Fruit fly (Drosophila melanogaster): ENCODE data around the gene ninaB.

The ninaB gene

DNA sequence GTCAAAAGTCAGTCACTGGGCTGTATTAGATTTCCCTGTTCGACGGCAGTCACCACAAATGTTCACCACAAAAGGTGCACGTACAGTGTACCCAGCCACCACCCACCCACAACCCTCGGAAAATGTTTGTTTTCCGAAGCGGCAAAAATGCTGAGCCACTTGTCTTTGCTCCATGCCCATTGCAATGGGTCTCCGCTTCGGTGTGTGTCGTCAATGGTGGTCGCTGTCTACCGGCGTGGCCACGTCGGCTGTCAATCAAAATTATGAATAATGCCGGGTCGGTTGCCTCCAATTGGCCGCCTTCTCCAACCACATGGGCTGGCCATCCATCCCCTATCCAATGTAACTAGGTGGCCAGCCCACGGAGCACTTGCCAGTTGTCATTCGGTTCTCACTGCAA is at the start of gene ninaB:
TSS of gene ninaB (plus strand) at position 374 of the 400 bp plus-strand sequence.
- no peak for TF ChIP-seq kay (GFP tag; ENCODE audit: borderline replicate concordance)
- TF ChIP-seq CG12768 (GFP tag; optimal IDR thresholded peaks at IDR 0.05): peak; percentile 63
- no peak for TF ChIP-seq CG1620 (GFP tag; optimal IDR thresholded peaks at IDR 0.05)
- TF ChIP-seq ovo (GFP tag; optimal IDR thresholded peaks at IDR 0.05): no peak
- TF ChIP-seq cnc (optimal IDR thresholded peaks at IDR 0.05): no peak

DNA sequence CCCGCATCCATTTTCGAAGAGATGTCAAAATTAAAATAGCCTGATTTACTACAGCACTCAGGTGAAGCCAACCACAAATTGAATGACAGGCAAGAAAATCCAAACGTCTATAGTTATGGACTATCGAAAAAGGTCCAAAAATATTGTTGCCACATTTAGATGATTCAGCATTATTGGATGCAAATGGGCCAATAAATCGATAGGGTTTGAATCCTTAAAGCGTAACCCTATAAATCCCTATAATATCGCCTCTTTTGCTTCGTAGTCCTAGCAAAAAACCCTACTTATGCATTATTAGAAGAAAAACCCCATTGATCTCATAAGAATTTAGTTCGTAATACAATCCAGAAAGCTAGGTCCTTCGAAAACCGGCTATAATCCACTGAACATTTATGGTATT is 44.1 kb upstream of the ninaB start, which contains the start of gene Rbp4:
TSS of gene Rbp4 (minus strand) at position 101 of the 400 bp plus-strand sequence.
- TF ChIP-seq CG12768 (GFP tag; optimal IDR thresholded peaks at IDR 0.05): no peak
- TF ChIP-seq cnc (optimal IDR thresholded peaks at IDR 0.05): peak in 1 of 2 experiments; percentile 32

DNA sequence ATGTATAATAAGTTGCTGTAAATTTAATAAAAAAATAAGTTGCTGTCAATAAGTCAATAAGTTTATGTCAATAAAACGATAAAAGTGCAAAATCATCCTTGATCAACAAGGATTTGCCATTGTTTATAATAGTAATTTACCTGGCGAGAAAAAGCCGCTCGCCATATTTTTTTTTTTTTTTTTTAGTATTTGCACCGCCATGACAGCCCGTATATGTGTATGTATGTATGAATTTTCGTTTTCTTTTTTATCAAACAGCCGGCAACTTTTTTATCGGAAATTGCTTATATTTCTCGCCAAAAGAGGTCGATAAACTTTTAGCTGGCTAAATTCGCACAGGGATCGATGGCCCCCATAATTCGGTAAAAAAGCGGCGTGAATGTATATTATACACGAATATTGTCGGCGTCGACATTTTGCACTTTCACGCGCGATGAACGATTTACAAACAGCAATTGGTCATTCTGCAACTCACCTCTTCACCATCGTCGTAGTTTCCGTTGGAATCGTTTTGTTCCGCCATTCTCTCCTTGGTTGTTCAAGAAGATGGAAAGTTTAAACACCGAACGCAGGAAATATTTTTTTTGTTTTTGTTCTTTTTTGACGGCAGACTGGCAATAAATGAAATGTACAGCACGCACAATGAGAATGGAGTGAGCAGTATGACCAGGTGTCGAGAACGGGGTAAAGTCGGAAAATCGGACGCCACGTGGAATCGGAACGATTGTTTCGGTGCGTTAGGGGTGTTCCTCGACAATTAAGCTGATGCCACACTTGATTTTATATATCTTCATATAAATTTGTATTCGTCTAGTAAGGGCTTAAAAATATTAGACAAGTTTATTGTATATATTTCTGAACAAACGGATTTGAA is 40.3 kb upstream of the ninaB start, which contains the start of gene Hrb87F:
TSS of gene Hrb87F (minus strand) at position 667 of the 874 bp plus-strand sequence.
- TF ChIP-seq CG12768 (GFP tag; optimal IDR thresholded peaks at IDR 0.05) (peak; percentile 19), CG5204 (GFP tag; optimal IDR thresholded peaks at IDR 0.05) (no peak), Hr96 (GFP tag; optimal IDR thresholded peaks at IDR 0.05) (no peak), pad (GFP tag; optimal IDR thresholded peaks at IDR 0.05) (no peak), bab1 (GFP tag; optimal IDR thresholded peaks at IDR 0.05) (peak; percentile 57), CG33017 (tag; optimal IDR thresholded peaks at IDR 0.05) (no peak), CG7101 (tag; optimal IDR thresholded peaks at IDR 0.05) (no peak), Mnt (GFP tag; optimal IDR thresholded peaks at IDR 0.05) (peak; percentile 84), kay (GFP tag; ENCODE audit: borderline replicate concordance) (peak; percentile 66), CG1620 (GFP tag; optimal IDR thresholded peaks at IDR 0.05) (peak; percentile 10), Clk (GFP tag; optimal IDR thresholded peaks at IDR 0.05) (no peak), toe (GFP tag; optimal IDR thresholded peaks at IDR 0.05) (no peak), CG11617 (GFP tag; optimal IDR thresholded peaks at IDR 0.05) (peak; percentile 24), cnc (optimal IDR thresholded peaks at IDR 0.05) (no peak), cic (GFP tag; optimal IDR thresholded peaks at IDR 0.05) (peak; percentile 40), tj (GFP tag; optimal IDR thresholded peaks at IDR 0.05) (peak; percentile 69), ovo (GFP tag; optimal IDR thresholded peaks at IDR 0.05) (no peak), Crg-1 (GFP tag; optimal IDR thresholded peaks at IDR 0.05) (peak; percentile 3), CG7045 (GFP tag; optimal IDR thresholded peaks at IDR 0.05) (no peak)

DNA sequence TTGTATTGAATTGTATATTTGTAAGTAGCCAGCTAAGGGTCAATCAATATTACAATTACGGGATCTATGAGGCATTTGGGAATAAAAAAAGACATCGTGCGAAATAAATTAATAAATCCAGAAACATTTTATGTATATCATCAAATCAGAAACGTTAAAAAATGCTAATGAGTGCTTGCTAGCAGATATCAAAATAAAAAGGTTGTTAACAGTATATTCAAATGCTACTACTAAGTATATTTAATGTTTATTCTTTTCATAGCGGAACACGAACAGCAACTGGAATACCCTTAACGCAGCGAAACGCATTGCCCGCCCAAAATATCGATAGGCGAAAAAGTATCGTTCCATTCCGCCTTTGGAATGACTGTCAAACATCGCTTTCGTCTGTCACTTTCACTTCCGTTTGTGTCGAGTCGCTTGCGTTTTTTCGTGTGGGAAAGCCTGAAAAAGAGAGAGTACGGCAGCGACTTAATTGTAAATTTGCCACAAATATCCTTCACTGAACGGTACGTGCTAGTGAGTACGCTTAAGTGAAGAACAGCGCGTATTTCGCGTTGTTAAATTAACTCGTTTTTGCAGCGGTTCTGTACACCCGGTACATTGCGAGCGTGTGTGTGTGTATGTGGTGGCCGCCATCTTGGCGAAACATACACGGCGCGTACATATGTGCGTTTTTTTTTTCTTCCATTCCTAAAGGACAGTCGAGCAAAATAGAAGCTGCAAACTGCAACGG is 39.3 kb upstream of the ninaB start, which contains the start of gene B52:
TSS of gene B52 (plus strand) at position 388 of the 736 bp plus-strand sequence.
- TF ChIP-seq CG12768 (GFP tag; optimal IDR thresholded peaks at IDR 0.05) (peak; percentile 70), bab1 (GFP tag; optimal IDR thresholded peaks at IDR 0.05) (peak; percentile 81), cnc (optimal IDR thresholded peaks at IDR 0.05) (no peak), Mnt (GFP tag; optimal IDR thresholded peaks at IDR 0.05) (peak; percentile 72), Clk (GFP tag; optimal IDR thresholded peaks at IDR 0.05) (peak; percentile 46), ovo (GFP tag; optimal IDR thresholded peaks at IDR 0.05) (peak; percentile 64), CG33017 (tag; optimal IDR thresholded peaks at IDR 0.05) (peak; percentile 69), toe (GFP tag; optimal IDR thresholded peaks at IDR 0.05) (peak; percentile 44), cic (GFP tag; optimal IDR thresholded peaks at IDR 0.05) (peak; percentile 33), CG1620 (GFP tag; optimal IDR thresholded peaks at IDR 0.05) (peak; percentile 73), kay (GFP tag; ENCODE audit: borderline replicate concordance) (no peak), CG5204 (GFP tag; optimal IDR thresholded peaks at IDR 0.05) (peak; percentile 72), Hr96 (GFP tag; optimal IDR thresholded peaks at IDR 0.05) (peak; percentile 83), Crg-1 (GFP tag; optimal IDR thresholded peaks at IDR 0.05) (peak; percentile 81), pad (GFP tag; optimal IDR thresholded peaks at IDR 0.05) (peak; percentile 54), CG7045 (GFP tag; optimal IDR thresholded peaks at IDR 0.05) (peak; percentile 67), CG7101 (tag; optimal IDR thresholded peaks at IDR 0.05) (peak; percentile 82), CG11617 (GFP tag; optimal IDR thresholded peaks at IDR 0.05) (peak; percentile 86), CG14711 (tag; optimal IDR thresholded peaks at IDR 0.05) (peak; percentile 51), tj (GFP tag; optimal IDR thresholded peaks at IDR 0.05) (peak; percentile 61)

- TF ChIP-seq CG12768 (GFP tag; optimal IDR thresholded peaks at IDR 0.05): peak; percentile 6
- no peak for TF ChIP-seq kay (GFP tag; ENCODE audit: borderline replicate concordance)
- no peak for TF ChIP-seq Hr96 (GFP tag; optimal IDR thresholded peaks at IDR 0.05)
Observed at dm6 chr3R:13662149-13662548, 38.2 kb upstream of the ninaB start.

DNA sequence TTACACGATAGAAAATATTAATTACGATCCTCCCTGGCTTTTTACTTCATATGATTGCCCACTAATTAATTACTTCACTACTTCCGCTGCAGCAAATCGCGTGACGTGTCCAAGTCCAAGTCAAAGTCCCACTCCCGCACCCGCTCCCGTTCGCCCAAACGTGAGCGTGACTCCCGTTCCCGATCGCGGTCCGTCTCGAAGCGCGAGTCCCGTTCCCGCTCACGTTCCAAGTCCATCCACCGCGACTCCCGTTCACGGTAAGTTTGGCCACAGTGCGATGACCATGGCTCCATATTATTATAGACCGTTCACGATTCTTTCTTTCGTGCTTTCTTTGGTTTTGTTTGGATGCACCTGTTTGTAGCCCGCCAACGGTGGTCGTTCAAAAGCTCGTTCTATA is 34.4 kb upstream of the ninaB start:
- TF ChIP-seq CG12768 (GFP tag; optimal IDR thresholded peaks at IDR 0.05) (peak; percentile 81), cnc (optimal IDR thresholded peaks at IDR 0.05) (no peak), pad (GFP tag; optimal IDR thresholded peaks at IDR 0.05) (no peak), CG7045 (GFP tag; optimal IDR thresholded peaks at IDR 0.05) (no peak), toe (GFP tag; optimal IDR thresholded peaks at IDR 0.05) (no peak), CG1620 (GFP tag; optimal IDR thresholded peaks at IDR 0.05) (no peak), bab1 (GFP tag; optimal IDR thresholded peaks at IDR 0.05) (no peak), cic (GFP tag; optimal IDR thresholded peaks at IDR 0.05) (no peak), ovo (GFP tag; optimal IDR thresholded peaks at IDR 0.05) (no peak), kay (GFP tag; ENCODE audit: borderline replicate concordance) (peak; percentile 30), Crg-1 (GFP tag; optimal IDR thresholded peaks at IDR 0.05) (no peak), Mnt (GFP tag; optimal IDR thresholded peaks at IDR 0.05) (no peak), CG14711 (tag; optimal IDR thresholded peaks at IDR 0.05) (no peak)
